Worm (Caenorhabditis elegans) whole organism, L4 larva: Measurements from ENCODE around the gene R10E11.9.

Experiments used
- D1046.2 ChIP-seq: fragments of 200-800 bp; sonication (Bioruptor generic); IDR thresholded peaks from 2 replicates; pipeline ENCODE4 v1.3.6; 2022; ENCODE audit warnings: missing genetic modification characterization, missing compliant biosample characterization
- F44E2.7 ChIP-seq: fragments of 200-800 bp; sonication (Bioruptor generic); IDR thresholded peaks from 2 replicates; pipeline ENCODE4 v2.1.2; 2022; ENCODE audit warnings: missing genetic modification characterization, missing compliant biosample characterization
- R02D3.7 ChIP-seq: fragments of 150-350 bp; sonication (generic microtip); optimal IDR thresholded peaks from 3 replicates; lab custom pipeline; 2014; ENCODE audit warnings: missing biosample characterization, missing genetic modification characterization
- Y105C5A.15 ChIP-seq: fragments of 200-800 bp; sonication (Bioruptor generic); IDR thresholded peaks from 2 replicates; pipeline ENCODE4 v1.3.6; 2022; ENCODE audit warnings: missing genetic modification characterization, missing compliant biosample characterization
- ZK337.2 ChIP-seq: fragments of 200-800 bp; sonication (Bioruptor generic); IDR thresholded peaks from 2 replicates; pipeline ENCODE4 v1.3.6; 2022; ENCODE audit warnings: missing genetic modification reagents, missing genetic modification characterization, missing compliant biosample characterization
- ZK546.5 ChIP-seq, 2 experiments: sonication (generic microtip); optimal IDR thresholded peaks; 2 replicates each; lab custom pipeline; 2017; ENCODE audit warnings: missing biosample characterization in 2 of 2, missing genetic modification characterization in 2 of 2
- aly-2 ChIP-seq: sonication (generic microtip); optimal IDR thresholded peaks from 2 replicates; lab custom pipeline; 2018; ENCODE audit warnings: missing biosample characterization, missing genetic modification characterization
- ama-1 ChIP-seq: fragments of 150-350 bp; optimal IDR thresholded peaks from 2 replicates; lab custom pipeline; 2014; ENCODE audit warnings: inconsistent platforms, mixed read lengths
- arid-1 ChIP-seq: fragments of 200-800 bp; sonication (Bioruptor generic); conservative IDR thresholded peaks from 2 replicates; pipeline ENCODE4 v1.3.6; 2022; ENCODE audit warnings: missing genetic modification reagents, missing genetic modification characterization, missing compliant biosample characterization
- ceh-20 ChIP-seq: fragments of 200-800 bp; sonication (Bioruptor generic); IDR thresholded peaks from 2 replicates; pipeline ENCODE4 v1.3.6; 2022; ENCODE audit warnings: missing genetic modification reagents, missing genetic modification characterization, missing compliant biosample characterization
- ceh-28 ChIP-seq: fragments of 150-350 bp; optimal IDR thresholded peaks from 2 replicates; lab custom pipeline; 2014; ENCODE audit warnings: missing biosample characterization, missing genetic modification reagents, missing genetic modification characterization
- ceh-32 ChIP-seq: sonication (generic microtip); optimal IDR thresholded peaks from 2 replicates; lab custom pipeline; 2016; ENCODE audit warnings: mild to moderate bottlenecking, missing genetic modification characterization, missing compliant biosample characterization; ENCODE audit not compliant: poor library complexity
- ceh-44 ChIP-seq: fragments of 200-800 bp; sonication (Bioruptor generic); IDR thresholded peaks from 2 replicates; pipeline ENCODE4 v1.3.6; 2022; ENCODE audit warnings: missing genetic modification reagents, missing genetic modification characterization, missing compliant biosample characterization
- ces-1 ChIP-seq: fragments of 150-350 bp; sonication (generic microtip); optimal IDR thresholded peaks from 4 replicates; lab custom pipeline; 2014; ENCODE audit warnings: missing biosample characterization, missing genetic modification reagents, missing genetic modification characterization
- cey-2 ChIP-seq: sonication (generic microtip); optimal IDR thresholded peaks from 3 replicates; lab custom pipeline; 2017; ENCODE audit warnings: missing genetic modification characterization, mild to moderate bottlenecking, missing compliant biosample characterization, antibody characterized with exemption, borderline replicate concordance; ENCODE audit not compliant: insufficient read depth
- daf-12 ChIP-seq: fragments of 150-350 bp; optimal IDR thresholded peaks from 2 replicates; lab custom pipeline; 2014; ENCODE audit warnings: missing biosample characterization, missing genetic modification reagents, missing genetic modification characterization
- daf-16 ChIP-seq, 3 experiments: sonication (generic microtip); optimal IDR thresholded peaks; 2 replicates each; lab custom pipeline; 2016 to 2017; ENCODE audit warnings: missing genetic modification characterization in 3 of 3, missing genetic modification reagents in 3 of 3, mild to moderate bottlenecking in 2 of 3, missing compliant biosample characterization in 2 of 3, missing biosample characterization in 1 of 3, moderate library complexity in 1 of 3
- daf-19 ChIP-seq: fragments of 200-800 bp; sonication (Bioruptor generic); conservative IDR thresholded peaks from 2 replicates; pipeline ENCODE4 v1.3.6; 2022; ENCODE audit warnings: missing genetic modification characterization, missing compliant biosample characterization
- dmd-6 ChIP-seq: fragments of 200-800 bp; sonication (Bioruptor generic); IDR thresholded peaks from 2 replicates; pipeline ENCODE4 v1.3.6; 2022; ENCODE audit warnings: missing genetic modification reagents, missing genetic modification characterization, missing compliant biosample characterization
- dmd-9 ChIP-seq: fragments of 200-800 bp; sonication (Bioruptor generic); IDR thresholded peaks from 2 replicates; pipeline ENCODE4 v1.3.6; 2022; ENCODE audit warnings: missing genetic modification reagents, missing genetic modification characterization, missing compliant biosample characterization
- fkh-10 ChIP-seq: fragments of 150-350 bp; optimal IDR thresholded peaks from 2 replicates; lab custom pipeline; 2014; ENCODE audit warnings: missing biosample characterization, missing genetic modification reagents, missing genetic modification characterization
- gei-8 ChIP-seq: fragments of 200-800 bp; sonication (Bioruptor generic); optimal IDR thresholded peaks from 2 replicates; lab custom pipeline; 2018; ENCODE audit warnings: mild to moderate bottlenecking, missing genetic modification characterization, missing compliant biosample characterization
- hlh-11 ChIP-seq: fragments of 200-800 bp; sonication (Bioruptor generic); optimal IDR thresholded peaks from 2 replicates; lab custom pipeline; 2018; ENCODE audit warnings: mild to moderate bottlenecking, missing genetic modification characterization, missing compliant biosample characterization
- lin-1 ChIP-seq: fragments of 200-800 bp; sonication (Bioruptor generic); IDR thresholded peaks from 2 replicates; pipeline ENCODE4 v1.3.6; 2022; ENCODE audit warnings: missing genetic modification reagents, missing genetic modification characterization, missing compliant biosample characterization
- lin-13 ChIP-seq: fragments of 150-350 bp; optimal IDR thresholded peaks from 2 replicates; lab custom pipeline; 2014; ENCODE audit warnings: missing biosample characterization, missing genetic modification reagents, missing genetic modification characterization
- lin-29 ChIP-seq: fragments of 200-800 bp; sonication (Bioruptor generic); IDR thresholded peaks from 2 replicates; pipeline ENCODE4 v1.3.6; 2022; ENCODE audit warnings: missing genetic modification reagents, missing genetic modification characterization, missing compliant biosample characterization
- lin-38 ChIP-seq: fragments of 200-800 bp; sonication (Bioruptor generic); IDR thresholded peaks from 2 replicates; pipeline ENCODE4 v1.3.6; 2022; ENCODE audit warnings: missing genetic modification reagents, missing genetic modification characterization, missing compliant biosample characterization
- madf-5 ChIP-seq, 2 experiments: fragments of 200-800 bp; sonication (Bioruptor generic); IDR thresholded peaks; 2 replicates each; pipeline ENCODE4 v1.3.6; 2022; ENCODE audit warnings: missing compliant biosample characterization in 2 of 2, missing genetic modification characterization in 2 of 2
- madf-9 ChIP-seq: fragments of 200-800 bp; sonication (Bioruptor generic); conservative IDR thresholded peaks from 2 replicates; pipeline ENCODE4 v1.3.6; 2022; ENCODE audit warnings: missing genetic modification reagents, missing genetic modification characterization, missing compliant biosample characterization
- mdt-29 ChIP-seq: fragments of 200-800 bp; sonication (Bioruptor generic); IDR thresholded peaks from 2 replicates; pipeline ENCODE4 v1.3.6; 2022; ENCODE audit warnings: missing genetic modification reagents, missing genetic modification characterization, missing compliant biosample characterization
- mes-2 ChIP-seq: sonication (generic microtip); optimal IDR thresholded peaks from 2 replicates; lab custom pipeline; 2016; ENCODE audit warnings: missing genotype, mild to moderate bottlenecking, missing genetic modification characterization, missing compliant biosample characterization; ENCODE audit not compliant: poor library complexity, severe bottlenecking
- nhr-102 ChIP-seq: sonication (generic microtip); optimal IDR thresholded peaks from 2 replicates; lab custom pipeline; 2016; ENCODE audit warnings: mild to moderate bottlenecking, missing genetic modification characterization, moderate library complexity, missing compliant biosample characterization
- nhr-11 ChIP-seq: fragments of 150-350 bp; optimal IDR thresholded peaks from 2 replicates; lab custom pipeline; 2014; ENCODE audit warnings: missing biosample characterization, missing genetic modification characterization
- nhr-237 ChIP-seq: sonication (generic microtip); optimal IDR thresholded peaks from 2 replicates; lab custom pipeline; 2017; ENCODE audit warnings: missing biosample characterization, missing genetic modification characterization
- nhr-41 ChIP-seq: fragments of 200-800 bp; sonication (Bioruptor generic); IDR thresholded peaks from 2 replicates; pipeline ENCODE4 v1.3.6; 2022; ENCODE audit warnings: missing genetic modification reagents, missing genetic modification characterization, missing compliant biosample characterization
- nhr-48 ChIP-seq: sonication (generic microtip); optimal IDR thresholded peaks from 2 replicates; lab custom pipeline; 2016; ENCODE audit warnings: mild to moderate bottlenecking, missing genetic modification characterization, missing compliant biosample characterization
- pha-4 ChIP-seq, 2 experiments: fragments of 150-350 bp in 1 of 2; fragments of 200-800 bp in 1 of 2; sonication (Bioruptor generic) in 1 of 2; IDR thresholded peaks in 1 of 2; optimal IDR thresholded peaks in 1 of 2; 2 replicates each; pipeline versions ENCODE4 v1.3.6 to Lab custom; 2014 to 2022; ENCODE audit warnings: missing genetic modification characterization in 2 of 2, missing genetic modification reagents in 2 of 2, missing biosample characterization in 1 of 2, missing compliant biosample characterization in 1 of 2
- rbr-2 ChIP-seq: sonication (generic microtip); optimal IDR thresholded peaks from 2 replicates; lab custom pipeline; 2016; ENCODE audit warnings: missing genotype, missing genetic modification characterization, missing compliant biosample characterization
- saeg-2 ChIP-seq: fragments of 200-800 bp; sonication (Bioruptor generic); IDR thresholded peaks from 2 replicates; pipeline ENCODE4 v1.3.6; 2022; ENCODE audit warnings: missing genetic modification reagents, missing genetic modification characterization, missing compliant biosample characterization
- skn-1 ChIP-seq: fragments of 150-350 bp; optimal IDR thresholded peaks from 2 replicates; lab custom pipeline; 2014; ENCODE audit warnings: missing biosample characterization, missing genetic modification characterization
- snpc-1.2 ChIP-seq: fragments of 200-800 bp; sonication (Bioruptor generic); IDR thresholded peaks from 2 replicates; pipeline ENCODE4 v1.3.6; 2022; ENCODE audit warnings: missing genetic modification reagents, missing genetic modification characterization, missing compliant biosample characterization
- snpc-4 ChIP-seq: fragments of 150-350 bp; optimal IDR thresholded peaks from 2 replicates; lab custom pipeline; 2014; ENCODE audit warnings: missing biosample characterization, missing genetic modification characterization
- tag-97 ChIP-seq: fragments of 200-800 bp; sonication (Bioruptor generic); IDR thresholded peaks from 2 replicates; pipeline ENCODE4 v1.3.6; 2022; ENCODE audit warnings: missing genetic modification characterization, missing compliant biosample characterization
- tra-1 ChIP-seq: fragments of 200-800 bp; sonication (Bioruptor generic); IDR thresholded peaks from 2 replicates; pipeline ENCODE4 v1.3.6; 2022; ENCODE audit warnings: missing genetic modification reagents, missing genetic modification characterization, missing compliant biosample characterization
- unc-39 ChIP-seq: sonication (generic microtip); optimal IDR thresholded peaks from 2 replicates; lab custom pipeline; 2017; ENCODE audit warnings: missing biosample characterization, missing genetic modification characterization
- unc-62 ChIP-seq, 3 experiments: fragments of 150-350 bp in 1 of 3; sonication (generic microtip); optimal IDR thresholded peaks in 2 of 3; peaks in 1 of 3; 1 replicate in 1 of 3; 2 replicates in 2 of 3; lab custom pipeline; 2014 to 2017; ENCODE audit warnings: missing biosample characterization in 3 of 3, missing genetic modification characterization in 3 of 3, missing genetic modification reagents in 3 of 3, missing genotype in 1 of 3
- zip-11 ChIP-seq: fragments of 200-800 bp; sonication (Bioruptor generic); IDR thresholded peaks from 2 replicates; pipeline ENCODE4 v1.3.6; 2022; ENCODE audit warnings: missing genetic modification characterization, missing compliant biosample characterization
- zip-2 ChIP-seq: fragments of 150-350 bp; optimal IDR thresholded peaks from 2 replicates; lab custom pipeline; 2014; ENCODE audit warnings: missing biosample characterization, missing genetic modification characterization
- ztf-11 ChIP-seq: fragments of 150-350 bp; optimal IDR thresholded peaks from 2 replicates; lab custom pipeline; 2014; ENCODE audit warnings: missing biosample characterization, missing genetic modification characterization

R10E11.9 gene

ce11 chrIII:9824330-9824934, 31.0 kb upstream of the R10E11.9 start, which contains the start of gene lin-52 (continued):
- TF ChIP-seq F44E2.7 (GFP tag; lab: Robert Waterston, UW) (no peak), ztf-11 (tag; lab: Kevin White, UChicago) (no peak), fkh-10 (GFP tag; lab: Kevin White, UChicago) (no peak), snpc-4 (tag; lab: Kevin White, UChicago) (no peak), skn-1 (tag; lab: Kevin White, UChicago) (no peak), ceh-20 (no peak), D1046.2 (no peak), lin-38 (peak; percentile 22; the same call in 1 of the 2 replicates), madf-9 (no peak), nhr-237 (no peak), lin-13 (GFP tag; lab: Kevin White, UChicago) (no peak), tra-1 (GFP tag; lab: Robert Waterston, UW) (no peak), R02D3.7 (no peak), zip-2 (tag; lab: Kevin White, UChicago) (no peak), aly-2 (no peak), arid-1 (GFP tag; lab: Robert Waterston, UW) (no peak), rbr-2 (tag; lab: Kevin White, UChicago) (no peak), daf-16 (GFP tag; optimal IDR thresholded peaks at IDR 0.05; lab: Kevin White, UChicago) (no peak), daf-16 (tag; optimal IDR thresholded peaks at IDR 0.05; lab: Kevin White, UChicago) (peak; percentile 14), lin-1 (GFP tag; lab: Robert Waterston, UW) (0 out of 2 replicates have a peak, but pooled peaks have one; percentile 30), unc-39 (tag; lab: Kevin White, UChicago) (no peak), tag-97 (GFP tag; lab: Robert Waterston, UW) (no peak), daf-12 (tag; lab: Kevin White, UChicago) (no peak), dmd-6 (GFP tag; lab: Robert Waterston, UW) (no peak), ceh-28 (tag; lab: Kevin White, UChicago) (no peak), nhr-41 (GFP tag; lab: Robert Waterston, UW) (0 out of 2 replicates have a peak, but pooled peaks have one; percentile 32), ces-1 (GFP tag; lab: Kevin White, UChicago) (no peak), mdt-29 (GFP tag; lab: Robert Waterston, UW) (no peak; the same call in 1 of the 2 replicates), cey-2 (tag; lab: Kevin White, UChicago) (no peak), nhr-48 (tag; lab: Kevin White, UChicago) (no peak), saeg-2 (no peak), mes-2 (tag; lab: Kevin White, UChicago) (peak; percentile 21), dmd-9 (GFP tag; lab: Robert Waterston, UW) (no peak), ceh-44 (GFP tag; lab: Robert Waterston, UW) (no peak), ama-1 (lab: Kevin White, UChicago) (peak; percentile 70), zip-11 (GFP tag; lab: Robert Waterston, UW) (no peak), pha-4 (GFP tag; IDR thresholded peaks at IDR 0.05; lab: Robert Waterston, UW) (no peak; the same call in 1 of the 2 replicates), pha-4 (tag; optimal IDR thresholded peaks at IDR 0.05; lab: Kevin White, UChicago) (no peak), hlh-11 (tag; lab: Kevin White, UChicago) (no peak), snpc-1.2 (no peak), unc-62 (GFP tag; optimal IDR thresholded peaks at IDR 0.05 in 1 of 2; lab: Kevin White, UChicago) (peak in 1 of 2 experiments; percentile 22), unc-62 (tag; optimal IDR thresholded peaks at IDR 0.05; lab: Kevin White, UChicago) (no peak), nhr-102 (tag; lab: Kevin White, UChicago) (peak; percentile 50), Y105C5A.15 (GFP tag; lab: Robert Waterston, UW) (no peak), madf-5 (GFP tag; IDR thresholded peaks at IDR 0.05; lab: Robert Waterston, UW) (no peak), gei-8 (GFP tag; lab: Kevin White, UChicago) (no peak), ZK337.2 (GFP tag; lab: Robert Waterston, UW) (no peak), ceh-32 (tag; lab: Kevin White, UChicago) (no peak), nhr-11 (tag; lab: Kevin White, UChicago) (no peak), ZK546.5 (tag; optimal IDR thresholded peaks at IDR 0.05; lab: Kevin White, UChicago) (no peak), lin-29 (GFP tag; lab: Robert Waterston, UW) (no peak), daf-19 (GFP tag; lab: Robert Waterston, UW) (peak; percentile 76; the same call in 1 of the 2 replicates)
